Worm (Caenorhabditis elegans): ENCODE results near the gene nhr-206.

- no peak for TF ChIP-seq ztf-23 (GFP tag; IDR thresholded peaks at IDR 0.05)
- no peak for TF ChIP-seq klf-2 (GFP tag; conservative IDR thresholded peaks at IDR 0.05)
Observed at ce11 chrV:12120381-12120780, 28.6 kb downstream of the nhr-206 start, which contains the start of gene C13C4.7.
